Fruit fly (Drosophila melanogaster): ENCODE measurements around the gene Nup154.
A peak's percentile ranks its signal among the peaks of the same experiment; 100 is the strongest.

Gene Nup154

DNA sequence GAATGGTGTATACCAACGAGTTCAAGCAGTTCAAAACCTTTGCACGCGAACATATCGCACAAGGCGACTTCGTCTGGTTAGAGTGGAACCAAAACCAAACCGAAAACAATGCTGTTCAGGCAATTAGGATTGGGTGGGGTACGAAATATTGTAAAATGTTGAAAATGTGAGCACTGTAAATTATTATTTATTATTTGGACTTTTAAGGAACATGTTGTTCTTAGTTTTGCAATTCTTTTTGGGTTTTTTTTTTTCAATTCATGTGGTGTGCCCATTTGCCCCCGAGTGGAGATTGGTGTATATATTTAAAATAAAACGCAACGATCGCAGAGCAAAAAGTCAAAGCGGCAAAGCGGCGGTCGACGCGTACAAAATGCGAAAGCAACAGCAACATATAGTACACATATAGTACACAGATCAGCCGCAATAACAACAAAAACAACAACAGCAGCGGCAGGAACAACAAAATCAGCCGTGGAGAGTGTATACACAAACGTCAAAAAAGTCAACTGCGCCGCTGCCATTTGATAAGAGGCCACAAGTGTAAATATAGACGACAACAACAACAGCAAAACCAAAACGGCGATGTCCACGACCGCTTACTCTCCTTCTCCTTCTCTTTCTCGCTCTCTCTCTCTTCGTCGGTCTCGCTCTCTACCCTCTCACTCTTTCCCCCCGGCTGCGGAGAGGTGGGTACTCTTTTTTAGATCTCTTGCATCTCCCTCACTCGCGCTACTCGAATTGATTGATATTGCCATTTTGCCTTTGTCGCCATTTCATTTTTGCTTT, 40.3 kb downstream of the Nup154 start (continued):
- no peak for TF ChIP-seq prd (optimal IDR thresholded peaks at IDR 0.05)
- TF ChIP-seq prd (GFP tag; IDR thresholded peaks at IDR 0.05): 0 out of 3 replicates have a peak, but pooled peaks have one; percentile 30
- no peak for TF ChIP-seq CG11093 (GFP tag; IDR thresholded peaks at IDR 0.05)
- TF ChIP-seq CG4282 (GFP tag; optimal IDR thresholded peaks at IDR 0.05): no peak
- TF ChIP-seq slp2 (GFP tag; optimal IDR thresholded peaks at IDR 0.05): no peak
- TF ChIP-seq CG7839 (tag; optimal IDR thresholded peaks at IDR 0.05): peak; percentile 29
- peak; percentile 68 for TF ChIP-seq CG2678 (tag; optimal IDR thresholded peaks at IDR 0.05)
- TF ChIP-seq al (GFP tag; IDR thresholded peaks at IDR 0.05): 0 out of 2 replicates have a peak, but pooled peaks have one; percentile 18
- TF ChIP-seq PHDP (tag; optimal IDR thresholded peaks at IDR 0.05): peak; percentile 45
- no peak for TF ChIP-seq Stat92E (GFP tag; optimal IDR thresholded peaks at IDR 0.05)
- no peak for TF ChIP-seq CG17361 (GFP tag; IDR thresholded peaks at IDR 0.05)
- 0 out of 2 replicates have a peak, but pooled peaks have one; percentile 6 for TF ChIP-seq CG3847 (GFP tag; IDR thresholded peaks at IDR 0.05)
- TF ChIP-seq Dip3 (GFP tag; optimal IDR thresholded peaks at IDR 0.05): peak; percentile 66
- no peak for TF ChIP-seq CG14965 (GFP tag; optimal IDR thresholded peaks at IDR 0.05; ENCODE audit: borderline replicate concordance)
- TF ChIP-seq vvl (GFP tag; IDR thresholded peaks at IDR 0.05): no peak
- TF ChIP-seq zfh1 (GFP tag; IDR thresholded peaks at IDR 0.05): no peak; the same call in 2 of the 3 replicates
- no peak for TF ChIP-seq B-H2 (GFP tag; optimal IDR thresholded peaks at IDR 0.05)
- no peak for TF ChIP-seq twi (tag; optimal IDR thresholded peaks at IDR 0.05)
- TF ChIP-seq trem (tag; optimal IDR thresholded peaks at IDR 0.05): no peak
- peak; percentile 19 for TF ChIP-seq CTCF (GFP tag; optimal IDR thresholded peaks at IDR 0.05)
- no peak for TF ChIP-seq CG34422 (GFP tag; IDR thresholded peaks at IDR 0.05)
- TF ChIP-seq lmd (GFP tag; IDR thresholded peaks at IDR 0.05): peak; percentile 59
- TF ChIP-seq NK7.1 (GFP tag; optimal IDR thresholded peaks at IDR 0.05): no peak
- no peak; the same call in 1 of the 2 replicates for TF ChIP-seq tna (GFP tag; IDR thresholded peaks at IDR 0.05; ENCODE audit: partially characterized antibody)
- TF ChIP-seq CG12391 (tag; optimal IDR thresholded peaks at IDR 0.05): no peak
- TF ChIP-seq fd96Cb (tag; optimal IDR thresholded peaks at IDR 0.05): no peak
- peak; percentile 44 for TF ChIP-seq CG15601 (tag; optimal IDR thresholded peaks at IDR 0.05)
- peak; percentile 19 for TF ChIP-seq CG7987 (GFP tag; optimal IDR thresholded peaks at IDR 0.05)
- no peak for TF ChIP-seq dan (GFP tag; IDR thresholded peaks at IDR 0.05)
- TF ChIP-seq eve (GFP tag; optimal IDR thresholded peaks at IDR 0.05): peak in 1 of 2 experiments; percentile 34
- TF ChIP-seq CG1792 (GFP tag; optimal IDR thresholded peaks at IDR 0.05): no peak
- TF ChIP-seq hb (GFP tag; IDR thresholded peaks at IDR 0.05; ENCODE audit: partially characterized antibody): no peak
- peak; percentile 28 for TF ChIP-seq Nf-YB (GFP tag; optimal IDR thresholded peaks at IDR 0.05)
- TF ChIP-seq dmrt99B (tag; optimal IDR thresholded peaks at IDR 0.05): peak; percentile 30
- TF ChIP-seq ro (GFP tag; IDR thresholded peaks at IDR 0.05): no peak
- no peak for TF ChIP-seq peb (GFP tag; IDR thresholded peaks at IDR 0.05)
- TF ChIP-seq dmrt11E (tag; optimal IDR thresholded peaks at IDR 0.05): peak; percentile 28
- peak; percentile 39; the same call in 1 of the 2 replicates for TF ChIP-seq Rfx (GFP tag; IDR thresholded peaks at IDR 0.05)
- peak; percentile 54 for TF ChIP-seq CG17385 (GFP tag; optimal IDR thresholded peaks at IDR 0.05)
- TF ChIP-seq Dref (GFP tag; IDR thresholded peaks at IDR 0.05): no peak
- TF ChIP-seq CG10366 (GFP tag; IDR thresholded peaks at IDR 0.05): peak; percentile 43; the same call in 1 of the 2 replicates
- TF ChIP-seq CG13424 (tag; optimal IDR thresholded peaks at IDR 0.05): peak; percentile 30
- TF ChIP-seq CG17186 (GFP tag; optimal IDR thresholded peaks at IDR 0.05): no peak
- TF ChIP-seq tup (GFP tag; optimal IDR thresholded peaks at IDR 0.05): no peak
- peak; percentile 49 for TF ChIP-seq nom (GFP tag; optimal IDR thresholded peaks at IDR 0.05)
- no peak for TF ChIP-seq CG7963 (GFP tag; IDR thresholded peaks at IDR 0.05; ENCODE audit: partially characterized antibody)
- peak; percentile 92 for TF ChIP-seq CG4360 (GFP tag; IDR thresholded peaks at IDR 0.05)
- no peak for TF ChIP-seq usp (GFP tag; optimal IDR thresholded peaks at IDR 0.05)
- peak; percentile 6 for TF ChIP-seq zfh2 (GFP tag; optimal IDR thresholded peaks at IDR 0.05)
- no peak for TF ChIP-seq gsb (GFP tag; IDR thresholded peaks at IDR 0.05)
